Worm (Caenorhabditis elegans): ENCODE measurements around the gene F25D1.8.
A peak's percentile ranks its signal among the peaks of the same experiment; 100 is the strongest.

The F25D1.8 gene

DNA sequence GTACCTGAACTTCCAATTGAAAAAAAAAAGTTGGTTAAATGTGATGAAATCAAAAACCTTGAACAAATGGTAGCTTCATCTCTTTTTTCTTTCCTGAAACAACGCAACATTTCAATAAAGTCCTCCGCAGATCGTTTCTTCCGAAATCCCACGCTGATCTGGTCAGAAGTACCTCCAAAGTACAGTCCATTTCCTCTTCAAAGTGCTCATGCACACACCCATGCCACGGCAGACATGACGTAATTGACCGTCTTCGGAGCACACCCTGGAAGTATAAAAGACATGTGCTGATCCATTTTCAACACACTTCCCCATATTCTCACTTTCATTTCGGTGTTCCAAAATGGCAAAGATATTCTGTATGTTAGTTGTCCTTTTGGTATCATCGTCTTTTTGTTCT, 35.3 kb upstream of the F25D1.8 start, which contains the start of gene C35A5.10:
Gene C35A5.10 (plus strand): TSS at position 301 of the 400 bp plus-strand sequence.
- TF ChIP-seq flh-1 (GFP tag; optimal IDR thresholded peaks at IDR 0.05) (no peak), zip-8 (tag; optimal IDR thresholded peaks at IDR 0.05) (no peak), unc-39 (tag; optimal IDR thresholded peaks at IDR 0.05) (no peak), nhr-2 (tag; optimal IDR thresholded peaks at IDR 0.05) (no peak), pha-4 (tag; optimal IDR thresholded peaks at IDR 0.05) (no peak), nhr-237 (tag; optimal IDR thresholded peaks at IDR 0.05) (no peak), elt-1 (tag; optimal IDR thresholded peaks at IDR 0.05; ENCODE audit: borderline replicate concordance, insufficient read depth) (no peak), hlh-1 (tag; optimal IDR thresholded peaks at IDR 0.05) (no peak), tbx-8 (GFP tag; optimal IDR thresholded peaks at IDR 0.05) (no peak), mls-2 (tag; optimal IDR thresholded peaks at IDR 0.05) (no peak), unc-120 (tag; optimal IDR thresholded peaks at IDR 0.05; ENCODE audit: poor library complexity, severe bottlenecking) (no peak), snpc-4 (tag; optimal IDR thresholded peaks at IDR 0.05) (no peak), elt-3 (tag; optimal IDR thresholded peaks at IDR 0.05) (no peak), ham-2 (GFP tag; optimal IDR thresholded peaks at IDR 0.05) (no peak), ztf-11 (tag; optimal IDR thresholded peaks at IDR 0.05) (no peak), unc-62 (GFP tag; optimal IDR thresholded peaks at IDR 0.05) (no peak), cnd-1 (tag; optimal IDR thresholded peaks at IDR 0.05) (no peak), nhr-12 (tag; optimal IDR thresholded peaks at IDR 0.05) (no peak), ces-1 (GFP tag; optimal IDR thresholded peaks at IDR 0.05) (no peak)

ce11 chrV:10505553-10505952, 33.7 kb upstream of the F25D1.8 start, which contains the start of gene C35A5.5:
TSS of gene C35A5.5 (plus strand) at chrV:10505853.
- no peak for TF ChIP-seq ztf-11 (tag; optimal IDR thresholded peaks at IDR 0.05)
- no peak for TF ChIP-seq mab-5 (tag; optimal IDR thresholded peaks at IDR 0.05)
- no peak for TF ChIP-seq nhr-28 (tag; optimal IDR thresholded peaks at IDR 0.05)
- TF ChIP-seq nhr-76 (tag; optimal IDR thresholded peaks at IDR 0.05) = no peak
- TF ChIP-seq hlh-1 (tag; optimal IDR thresholded peaks at IDR 0.05) = no peak
- TF ChIP-seq mls-2 (tag; optimal IDR thresholded peaks at IDR 0.05) = no peak

ce11 chrV:10508855-10509254, 30.4 kb upstream of the F25D1.8 start, which contains the start of gene C35A5.6:
TSS of gene C35A5.6 (plus strand) at chrV:10509137.
- TF ChIP-seq hlh-1 (tag; optimal IDR thresholded peaks at IDR 0.05) (no peak), elt-3 (tag; optimal IDR thresholded peaks at IDR 0.05) (no peak), nhr-12 (tag; optimal IDR thresholded peaks at IDR 0.05) (no peak), mls-2 (tag; optimal IDR thresholded peaks at IDR 0.05) (no peak), blmp-1 (tag; optimal IDR thresholded peaks at IDR 0.05) (no peak), snpc-4 (tag; optimal IDR thresholded peaks at IDR 0.05) (no peak), unc-120 (tag; optimal IDR thresholded peaks at IDR 0.05; ENCODE audit: poor library complexity, severe bottlenecking) (no peak), unc-39 (tag; optimal IDR thresholded peaks at IDR 0.05) (no peak), tbx-8 (GFP tag; optimal IDR thresholded peaks at IDR 0.05) (no peak), nhr-76 (tag; optimal IDR thresholded peaks at IDR 0.05) (no peak), drap-1 (GFP tag; optimal IDR thresholded peaks at IDR 0.05) (no peak), sptf-1 (tag; optimal IDR thresholded peaks at IDR 0.05) (no peak), nhr-2 (tag; optimal IDR thresholded peaks at IDR 0.05) (no peak), nhr-28 (tag; optimal IDR thresholded peaks at IDR 0.05) (no peak), unc-62 (GFP tag; optimal IDR thresholded peaks at IDR 0.05) (no peak), M03D4.4 (tag; optimal IDR thresholded peaks at IDR 0.05) (no peak), elt-1 (tag; optimal IDR thresholded peaks at IDR 0.05; ENCODE audit: borderline replicate concordance, insufficient read depth) (no peak), sem-2 (GFP tag; optimal IDR thresholded peaks at IDR 0.05) (no peak), lin-32 (GFP tag; optimal IDR thresholded peaks at IDR 0.05) (no peak)

- TF ChIP-seq cnd-1 (tag; optimal IDR thresholded peaks at IDR 0.05) (no peak), ceh-39 (tag; optimal IDR thresholded peaks at IDR 0.05) (no peak), lin-32 (GFP tag; optimal IDR thresholded peaks at IDR 0.05) (no peak), flh-1 (GFP tag; optimal IDR thresholded peaks at IDR 0.05) (no peak), ces-1 (GFP tag; optimal IDR thresholded peaks at IDR 0.05) (no peak), unc-39 (tag; optimal IDR thresholded peaks at IDR 0.05) (no peak), hlh-1 (tag; optimal IDR thresholded peaks at IDR 0.05) (no peak), ham-2 (GFP tag; optimal IDR thresholded peaks at IDR 0.05) (no peak), nhr-12 (tag; optimal IDR thresholded peaks at IDR 0.05) (no peak)
These were observed 24.9 kb upstream of the F25D1.8 start, which contains the start of gene dmsr-8 for ce11 chrV:10514271-10514670. TSS of gene dmsr-8 (minus strand) at chrV:10514371.

DNA sequence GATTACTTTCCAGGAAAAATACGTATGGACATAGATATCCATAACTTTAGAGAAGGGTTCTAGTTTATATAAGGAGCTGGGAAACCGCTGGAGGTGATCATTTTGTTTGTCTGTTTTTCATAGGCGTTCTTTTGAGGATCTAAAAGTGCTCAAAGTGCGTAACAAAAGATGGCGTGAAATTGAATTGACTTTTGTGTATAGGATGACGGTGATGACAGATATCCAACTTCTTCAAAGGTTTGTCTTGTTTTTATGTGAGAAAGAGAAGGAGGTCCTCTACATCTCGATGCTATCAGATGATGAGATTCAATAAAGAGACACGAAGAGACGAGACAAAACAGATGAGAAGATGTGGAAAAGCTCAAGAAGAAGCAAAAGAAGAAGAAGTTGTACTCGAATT, 22.5 kb upstream of the F25D1.8 start:
- TF ChIP-seq ces-1 (GFP tag; optimal IDR thresholded peaks at IDR 0.05) (peak; percentile 48), nhr-12 (tag; optimal IDR thresholded peaks at IDR 0.05) (no peak)

ce11 chrV:10525902-10526301, 13.3 kb upstream of the F25D1.8 start, which contains the start of the genes C35A5.8 and hda-11:
TSS of gene C35A5.8 (minus strand) at chrV:10525908.
TSS of gene hda-11 (plus strand) at chrV:10526184.
- TF ChIP-seq ham-2 (GFP tag; optimal IDR thresholded peaks at IDR 0.05) (no peak), nhr-12 (tag; optimal IDR thresholded peaks at IDR 0.05) (no peak), lsy-2 (tag; optimal IDR thresholded peaks at IDR 0.05) (peak; percentile 25), unc-120 (tag; optimal IDR thresholded peaks at IDR 0.05; ENCODE audit: poor library complexity, severe bottlenecking) (peak; percentile 46), mep-1 (tag; optimal IDR thresholded peaks at IDR 0.05) (peak; percentile 2)

Measured in whole organism, mixed stage, embryonic.